Worm (Caenorhabditis elegans): ENCODE measurements around the gene his-63.
"Not testable (repeated sequence)": the region's sequence is repeated elsewhere in the genome, so short reads cannot be mapped to it uniquely, and the experiment has no call there.

Gene his-63

ce11 chrIV:11431448-11431847 lies 24.8 kb upstream of the his-63 start:
- TF ChIP-seq ceh-82 (tag; optimal IDR thresholded peaks at IDR 0.05) = no peak
- no peak for TF ChIP-seq R02D3.7 (tag; optimal IDR thresholded peaks at IDR 0.05)
- no peak for TF ChIP-seq aly-2 (tag; optimal IDR thresholded peaks at IDR 0.05)
- no peak for TF ChIP-seq ztf-4 (tag; optimal IDR thresholded peaks at IDR 0.05)
- no peak for TF ChIP-seq pha-4 (tag; optimal IDR thresholded peaks at IDR 0.05)
- TF ChIP-seq unc-39 (tag; optimal IDR thresholded peaks at IDR 0.05) = no peak

ce11 chrIV:11425442-11425841 lies 18.8 kb upstream of the his-63 start, which contains the start of gene kin-4:
Gene kin-4 (plus strand): TSS chrIV:11425742.
- TF ChIP-seq egl-5 (tag; optimal IDR thresholded peaks at IDR 0.05) = no peak
- no peak for TF ChIP-seq daf-12 (tag; optimal IDR thresholded peaks at IDR 0.05)
- TF ChIP-seq unc-39 (tag; optimal IDR thresholded peaks at IDR 0.05) = no peak
- no peak for TF ChIP-seq skn-1 (tag; optimal IDR thresholded peaks at IDR 0.05)
- no peak for TF ChIP-seq ztf-11 (tag; optimal IDR thresholded peaks at IDR 0.05)
- TF ChIP-seq ceh-82 (tag; optimal IDR thresholded peaks at IDR 0.05) = no peak
- TF ChIP-seq fkh-10 (GFP tag; optimal IDR thresholded peaks at IDR 0.05) = no peak
- TF ChIP-seq ceh-16 (tag; optimal IDR thresholded peaks at IDR 0.05) = no peak

ce11 chrIV:11424830-11425229 lies 18.2 kb upstream of the his-63 start, which contains the start of gene F22B3.8:
Gene F22B3.8 (minus strand): TSS chrIV:11424930.
- TF ChIP-seq jun-1 (tag; optimal IDR thresholded peaks at IDR 0.05) (no peak), lsy-12 (tag; optimal IDR thresholded peaks at IDR 0.05) (no peak), mml-1 (tag; optimal IDR thresholded peaks at IDR 0.05) (no peak), pqm-1 (tag; optimal IDR thresholded peaks at IDR 0.05) (no peak), elt-1 (tag; optimal IDR thresholded peaks at IDR 0.05) (no peak), nhr-67 (tag; optimal IDR thresholded peaks at IDR 0.05) (no peak), unc-39 (tag; optimal IDR thresholded peaks at IDR 0.05) (no peak), nhr-28 (tag; optimal IDR thresholded peaks at IDR 0.05) (no peak), lin-15B (tag; optimal IDR thresholded peaks at IDR 0.05) (no peak), ztf-11 (tag; optimal IDR thresholded peaks at IDR 0.05) (no peak), ZK546.5 (tag; optimal IDR thresholded peaks at IDR 0.05) (no peak), fkh-10 (GFP tag; optimal IDR thresholded peaks at IDR 0.05) (no peak), nhr-11 (tag; optimal IDR thresholded peaks at IDR 0.05) (no peak), nhr-43 (tag; optimal IDR thresholded peaks at IDR 0.05; ENCODE audit: poor library complexity, severe bottlenecking) (no peak), elt-3 (tag; optimal IDR thresholded peaks at IDR 0.05) (no peak), ceh-28 (tag; optimal IDR thresholded peaks at IDR 0.05) (no peak)

- TF ChIP-seq egl-5 (tag; optimal IDR thresholded peaks at IDR 0.05) (no peak), ceh-28 (tag; optimal IDR thresholded peaks at IDR 0.05) (no peak), daf-12 (tag; optimal IDR thresholded peaks at IDR 0.05) (no peak), hmg-11 (tag; optimal IDR thresholded peaks at IDR 0.05) (no peak), unc-62 (GFP tag; optimal IDR thresholded peaks at IDR 0.05) (no peak), nhr-23 (tag; optimal IDR thresholded peaks at IDR 0.05) (no peak), nhr-67 (tag; optimal IDR thresholded peaks at IDR 0.05) (no peak), ZK546.5 (tag; optimal IDR thresholded peaks at IDR 0.05) (no peak), fkh-2 (tag; optimal IDR thresholded peaks at IDR 0.05) (no peak), nfya-1 (tag; optimal IDR thresholded peaks at IDR 0.05; ENCODE audit: insufficient read depth) (no peak), fkh-10 (GFP tag; optimal IDR thresholded peaks at IDR 0.05) (no peak)
These were observed 15.0 kb upstream of the his-63 start, which contains the start of gene F22B3.7 for ce11 chrIV:11421696-11422095. Gene F22B3.7 (minus strand): TSS chrIV:11421796.

ce11 chrIV:11416724-11417123 lies 10.1 kb upstream of the his-63 start, which contains the start of gene F22B3.5:
Gene F22B3.5 (minus strand): TSS chrIV:11416824.
- TF ChIP-seq pqm-1 (tag; optimal IDR thresholded peaks at IDR 0.05); aly-2 (tag; optimal IDR thresholded peaks at IDR 0.05); unc-62 (GFP tag; optimal IDR thresholded peaks at IDR 0.05): not testable (repeated sequence)

- TF ChIP-seq R02D3.7 (tag; optimal IDR thresholded peaks at IDR 0.05) (no peak), nhr-11 (tag; optimal IDR thresholded peaks at IDR 0.05) (no peak), daf-12 (tag; optimal IDR thresholded peaks at IDR 0.05) (no peak), ZK546.5 (tag; optimal IDR thresholded peaks at IDR 0.05) (no peak), fkh-10 (GFP tag; optimal IDR thresholded peaks at IDR 0.05) (no peak), jun-1 (tag; optimal IDR thresholded peaks at IDR 0.05) (no peak), nhr-67 (tag; optimal IDR thresholded peaks at IDR 0.05) (no peak), lin-15B (tag; optimal IDR thresholded peaks at IDR 0.05) (no peak), fkh-2 (tag; optimal IDR thresholded peaks at IDR 0.05) (no peak), elt-2 (tag; optimal IDR thresholded peaks at IDR 0.05) (no peak), unc-39 (tag; optimal IDR thresholded peaks at IDR 0.05) (no peak), mml-1 (tag; optimal IDR thresholded peaks at IDR 0.05) (no peak), nhr-28 (tag; optimal IDR thresholded peaks at IDR 0.05) (no peak), nhr-23 (tag; optimal IDR thresholded peaks at IDR 0.05) (no peak)
These were observed 8.3 kb upstream of the his-63 start, which contains the start of gene F22B3.10 for ce11 chrIV:11414920-11415319. Gene F22B3.10 (minus strand): TSS chrIV:11415020.

All from whole organism, L3 larva.